Fruit fly (Drosophila melanogaster) whole organism, embryonic: ENCODE results near the gene CG9302.

Experiments used
- Abd-B ChIP-seq: fragments of 200-800 bp; sonication (Bioruptor generic); optimal IDR thresholded peaks from 2 replicates; lab custom pipeline; 2018; ENCODE audit warnings: missing biosample characterization, mild to moderate bottlenecking, missing genetic modification characterization, moderate library complexity
- Asciz ChIP-seq: fragments of 200-800 bp; sonication (Bioruptor generic); optimal IDR thresholded peaks from 2 replicates; lab custom pipeline; 2017; ENCODE audit warnings: missing biosample characterization, mild to moderate bottlenecking, missing genetic modification characterization, missing genetic modification reagents
- Atf3 ChIP-seq: fragments of 200-800 bp; sonication (Bioruptor generic); optimal IDR thresholded peaks from 3 replicates; lab custom pipeline; 2016; ENCODE audit warnings: missing biosample characterization, missing genetic modification characterization
- B-H2 ChIP-seq: fragments of 200-800 bp; sonication (Bioruptor generic); optimal IDR thresholded peaks from 2 replicates; lab custom pipeline; 2018; ENCODE audit warnings: missing biosample characterization, mild to moderate bottlenecking, missing genetic modification characterization
- CG10565 ChIP-seq: fragments of 200-800 bp; sonication (Bioruptor generic); optimal IDR thresholded peaks from 3 replicates; lab custom pipeline; 2016; ENCODE audit warnings: missing biosample characterization, mild to moderate bottlenecking, missing genetic modification characterization
- CG10979 ChIP-seq: fragments of 200-800 bp; sonication (Bioruptor generic); optimal IDR thresholded peaks from 2 replicates; lab custom pipeline; 2018; ENCODE audit warnings: missing biosample characterization, mild to moderate bottlenecking, missing genetic modification characterization, moderate library complexity
- CG12219 ChIP-seq: fragments of 200-800 bp; sonication (Bioruptor generic); optimal IDR thresholded peaks from 3 replicates; lab custom pipeline; 2018; ENCODE audit warnings: missing biosample characterization, mild to moderate bottlenecking, missing genetic modification characterization
- CG12299 ChIP-seq: fragments of 200-800 bp; sonication (Bioruptor generic); optimal IDR thresholded peaks from 2 replicates; lab custom pipeline; 2018; ENCODE audit warnings: missing biosample characterization, mild to moderate bottlenecking, missing genetic modification characterization
- CG13624 ChIP-seq: fragments of 200-800 bp; sonication (Bioruptor generic); optimal IDR thresholded peaks from 2 replicates; lab custom pipeline; 2016; ENCODE audit warnings: missing biosample characterization, missing genetic modification characterization
- CG13894 ChIP-seq: fragments of 200-800 bp; sonication (Bioruptor generic); optimal IDR thresholded peaks from 3 replicates; lab custom pipeline; 2018; ENCODE audit warnings: missing biosample characterization, mild to moderate bottlenecking, missing genetic modification characterization, moderate library complexity
- CG15514 ChIP-seq: fragments of 200-800 bp; sonication (Bioruptor generic); optimal IDR thresholded peaks from 3 replicates; lab custom pipeline; 2017; ENCODE audit warnings: missing biosample characterization, missing genetic modification characterization, mild to moderate bottlenecking, moderate library complexity, missing genetic modification reagents
- CG16779 ChIP-seq: fragments of 200-800 bp; sonication (Bioruptor generic); IDR thresholded peaks from 2 replicates; pipeline ENCODE4 v1.3.6; 2022; ENCODE audit warnings: missing biosample characterization, missing genetic modification characterization
- CG17186 ChIP-seq: fragments of 200-800 bp; sonication (Bioruptor generic); optimal IDR thresholded peaks from 3 replicates; lab custom pipeline; 2017; ENCODE audit warnings: missing biosample characterization, missing genetic modification reagents, missing genetic modification characterization
- CG1792 ChIP-seq: fragments of 200-800 bp; sonication (Bioruptor generic); optimal IDR thresholded peaks from 2 replicates; lab custom pipeline; 2016; ENCODE audit warnings: missing biosample characterization, missing genetic modification characterization
- CG18764 ChIP-seq: fragments of 200-800 bp; sonication (Bioruptor generic); optimal IDR thresholded peaks from 3 replicates; lab custom pipeline; 2016; ENCODE audit warnings: missing biosample characterization, missing genetic modification characterization
- CG2199 ChIP-seq: fragments of 200-800 bp; sonication (Bioruptor generic); IDR thresholded peaks from 3 replicates; pipeline ENCODE4 v1.3.6; 2022; ENCODE audit warnings: missing biosample characterization, missing genetic modification characterization
- CG3163 ChIP-seq: fragments of 200-800 bp; sonication (Bioruptor generic); optimal IDR thresholded peaks from 3 replicates; lab custom pipeline; 2016; ENCODE audit warnings: missing biosample characterization, missing genetic modification characterization
- CG32532 ChIP-seq: fragments of 200-800 bp; sonication (Bioruptor generic); IDR thresholded peaks from 2 replicates; pipeline ENCODE4 v1.3.6; 2022; ENCODE audit warnings: missing biosample characterization, missing genetic modification characterization
- CG34224 ChIP-seq: fragments of 200-800 bp; sonication (Bioruptor generic); IDR thresholded peaks from 3 replicates; pipeline ENCODE4 v1.3.6; 2022; ENCODE audit warnings: missing biosample characterization, missing genetic modification characterization; ENCODE audit not compliant: partially characterized antibody
- CG3838 ChIP-seq: fragments of 200-800 bp; sonication (Bioruptor generic); optimal IDR thresholded peaks from 3 replicates; lab custom pipeline; 2016; ENCODE audit warnings: missing biosample characterization, missing genetic modification characterization
- CG5953 ChIP-seq: fragments of 200-800 bp; sonication (Bioruptor generic); IDR thresholded peaks from 2 replicates; pipeline ENCODE4 v1.3.6; 2022; ENCODE audit warnings: missing biosample characterization, missing genetic modification characterization
- CG8388 ChIP-seq: fragments of 200-800 bp; sonication (Bioruptor generic); optimal IDR thresholded peaks from 2 replicates; lab custom pipeline; 2019; ENCODE audit warnings: missing biosample characterization, mild to moderate bottlenecking, missing genetic modification characterization, moderate library complexity
- E2f2 ChIP-seq: fragments of 200-800 bp; sonication (Bioruptor generic); IDR thresholded peaks from 2 replicates; pipeline ENCODE4 v1.3.6; 2022; ENCODE audit warnings: missing biosample characterization, missing genetic modification characterization
- Ets65A ChIP-seq: fragments of 200-800 bp; sonication (Bioruptor generic); peaks from one replicate; lab custom pipeline; 2016; ENCODE audit warnings: missing biosample characterization, missing genetic modification characterization
- Fer3 ChIP-seq: fragments of 200-800 bp; sonication (Bioruptor generic); optimal IDR thresholded peaks from 2 replicates; lab custom pipeline; 2018; ENCODE audit warnings: missing biosample characterization, mild to moderate bottlenecking, missing genetic modification characterization, moderate library complexity
- Hmx ChIP-seq: fragments of 200-800 bp; sonication (Bioruptor generic); optimal IDR thresholded peaks from 2 replicates; lab custom pipeline; 2016; ENCODE audit warnings: missing biosample characterization, missing genetic modification characterization
- Hr39 ChIP-seq: fragments of >200 bp; optimal IDR thresholded peaks from 2 replicates; lab custom pipeline; 2017
- Jarid2 ChIP-seq: fragments of 200-800 bp; sonication (Bioruptor generic); optimal IDR thresholded peaks from 3 replicates; lab custom pipeline; 2017; ENCODE audit warnings: mild to moderate bottlenecking, missing biosample characterization, missing genetic modification reagents, missing genetic modification characterization
- Lpt ChIP-seq: fragments of >200 bp; optimal IDR thresholded peaks from 2 replicates; lab custom pipeline; 2018; ENCODE audit warnings: missing biosample characterization, missing genetic modification characterization
- Scr ChIP-seq: fragments of 200-800 bp; sonication (Bioruptor generic); IDR thresholded peaks from 2 replicates; pipeline ENCODE4 v1.3.6; 2022; ENCODE audit warnings: missing biosample characterization, missing genetic modification characterization; ENCODE audit not compliant: partially characterized antibody
- Sin3A ChIP-seq: fragments of >200 bp; optimal IDR thresholded peaks from 2 replicates; lab custom pipeline; 2018
- Sox102F ChIP-seq: fragments of 200-800 bp; sonication (Bioruptor generic); optimal IDR thresholded peaks from 2 replicates; lab custom pipeline; 2018; ENCODE audit warnings: missing biosample characterization, mild to moderate bottlenecking, missing genetic modification characterization, moderate library complexity
- Usf ChIP-seq: fragments of 200-800 bp; sonication (Bioruptor generic); optimal IDR thresholded peaks from 2 replicates; lab custom pipeline; 2017; ENCODE audit warnings: missing genotype, missing biosample characterization, missing genetic modification characterization
- ato ChIP-seq: fragments of 200-800 bp; sonication (Bioruptor generic); IDR thresholded peaks from 2 replicates; pipeline ENCODE4 v1.3.6; 2022; ENCODE audit warnings: missing biosample characterization, missing genetic modification characterization; ENCODE audit not compliant: partially characterized antibody
- bowl ChIP-seq: fragments of 200-800 bp; sonication (Bioruptor generic); IDR thresholded peaks from 2 replicates; pipeline ENCODE4 v1.3.6; 2022; ENCODE audit warnings: missing biosample characterization, missing genetic modification characterization
- ci ChIP-seq: fragments of 200-800 bp; sonication (Bioruptor generic); IDR thresholded peaks from 3 replicates; pipeline ENCODE4 v1.3.6; 2022; ENCODE audit warnings: missing biosample characterization, missing genetic modification characterization
- corto ChIP-seq: fragments of 200-800 bp; sonication (Bioruptor generic); optimal IDR thresholded peaks from 2 replicates; lab custom pipeline; 2016; ENCODE audit warnings: missing biosample characterization, mild to moderate bottlenecking, missing genetic modification characterization, moderate library complexity
- dmrt11E ChIP-seq: fragments of 200-800 bp; sonication (Bioruptor generic); optimal IDR thresholded peaks from 3 replicates; lab custom pipeline; 2018; ENCODE audit warnings: missing biosample characterization, mild to moderate bottlenecking, missing genetic modification characterization, moderate library complexity
- ewg ChIP-seq: fragments of 200-800 bp; sonication (Bioruptor generic); optimal IDR thresholded peaks from 3 replicates; lab custom pipeline; 2017; ENCODE audit warnings: mild to moderate bottlenecking, missing biosample characterization, missing genetic modification reagents, missing genetic modification characterization
- exex ChIP-seq: fragments of 200-800 bp; sonication (Bioruptor generic); optimal IDR thresholded peaks from 4 replicates; lab custom pipeline; 2018; ENCODE audit warnings: missing biosample characterization, mild to moderate bottlenecking, missing genetic modification characterization, moderate library complexity
- fru ChIP-seq: fragments of >200 bp; optimal IDR thresholded peaks from 2 replicates; lab custom pipeline; 2017
- gfzf ChIP-seq: fragments of 200-800 bp; sonication (Bioruptor generic); optimal IDR thresholded peaks from 2 replicates; lab custom pipeline; 2016; ENCODE audit warnings: missing biosample characterization, mild to moderate bottlenecking, missing genetic modification characterization, moderate library complexity
- gsb-n ChIP-seq: fragments of 200-800 bp; sonication (Bioruptor generic); optimal IDR thresholded peaks from 3 replicates; lab custom pipeline; 2018; ENCODE audit warnings: missing biosample characterization, mild to moderate bottlenecking, missing genetic modification characterization
- hb ChIP-seq: fragments of 200-800 bp; sonication (Bioruptor generic); IDR thresholded peaks from 3 replicates; pipeline ENCODE4 v1.3.6; 2022; ENCODE audit warnings: missing biosample characterization, missing genetic modification characterization; ENCODE audit not compliant: partially characterized antibody
- jumu ChIP-seq: fragments of 200-800 bp; sonication (Bioruptor generic); optimal IDR thresholded peaks from 3 replicates; lab custom pipeline; 2016; ENCODE audit warnings: missing biosample characterization, missing genetic modification characterization
- ken ChIP-seq: fragments of 200-800 bp; sonication (Bioruptor generic); IDR thresholded peaks from 3 replicates; pipeline ENCODE4 v1.3.6; 2022; ENCODE audit warnings: missing biosample characterization, missing genetic modification characterization
- klu ChIP-seq: fragments of 200-800 bp; sonication (Bioruptor generic); IDR thresholded peaks from 2 replicates; pipeline ENCODE4 v1.3.6; 2022; ENCODE audit warnings: missing biosample characterization, missing genetic modification characterization
- lola ChIP-seq, 3 experiments: fragments of >200 bp in 2 of 3; fragments of 200-800 bp in 1 of 3; sonication (Bioruptor generic) in 1 of 3; optimal IDR thresholded peaks; 2 replicates each; lab custom pipeline; 2017 to 2019; ENCODE audit warnings: missing biosample characterization in 3 of 3, missing genetic modification characterization in 3 of 3, mild to moderate bottlenecking in 1 of 3, moderate library complexity in 1 of 3
- org-1 ChIP-seq: fragments of 200-800 bp; sonication (Bioruptor generic); optimal IDR thresholded peaks from 2 replicates; lab custom pipeline; 2017; ENCODE audit warnings: missing biosample characterization, missing genetic modification characterization
- pb ChIP-seq: fragments of 200-800 bp; sonication (Bioruptor generic); optimal IDR thresholded peaks from 3 replicates; lab custom pipeline; 2016; ENCODE audit warnings: missing biosample characterization, missing genetic modification characterization
- sens ChIP-seq: fragments of 200-800 bp; sonication (Bioruptor generic); peaks from one replicate; lab custom pipeline; 2016; ENCODE audit warnings: missing biosample characterization, missing genetic modification characterization
- slou ChIP-seq: fragments of 200-800 bp; sonication (Bioruptor generic); optimal IDR thresholded peaks from 3 replicates; lab custom pipeline; 2016; ENCODE audit warnings: missing biosample characterization, missing genetic modification characterization

The CG9302 gene

dm6 chr2L:13368940-13369339, 9.4 kb downstream of the CG9302 start, which contains the start of gene CG31855 (continued):
- TF ChIP-seq E2f2 (GFP tag; lab: Robert Waterston, UW), result peak; percentile 49; the same call in 1 of the 2 replicates
- TF ChIP-seq CG34224 (GFP tag; lab: Robert Waterston, UW), result no peak; the same call in 2 of the 3 replicates
- TF ChIP-seq CG10565 (GFP tag; lab: Kevin White, UChicago), result peak; percentile 44
- peak; percentile 89 for TF ChIP-seq ken (GFP tag; lab: Robert Waterston, UW)
- peak; percentile 71 for TF ChIP-seq Asciz (GFP tag; lab: Kevin White, UChicago)
- peak; percentile 40 for TF ChIP-seq corto (GFP tag; lab: Kevin White, UChicago)
- peak; percentile 92 for TF ChIP-seq CG13894 (tag; lab: Kevin White, UChicago)
- no peak for TF ChIP-seq Jarid2 (GFP tag; lab: Kevin White, UChicago)
- TF ChIP-seq lola (GFP tag; optimal IDR thresholded peaks at IDR 0.05; lab: Kevin White, UChicago), result peak in 1 of 3 experiments; percentile 58
- no peak for TF ChIP-seq fru (lab: Kevin White, UChicago)
- peak; percentile 73 for TF ChIP-seq CG5953 (GFP tag; lab: Robert Waterston, UW)
- TF ChIP-seq Sin3A (lab: Kevin White, UChicago), result no peak
- peak; percentile 84 for TF ChIP-seq ci (GFP tag; lab: Robert Waterston, UW)
- TF ChIP-seq CG17186 (GFP tag; lab: Kevin White, UChicago), result peak; percentile 13
- peak; percentile 90 for TF ChIP-seq CG32532 (GFP tag; lab: Robert Waterston, UW)
- TF ChIP-seq CG2199 (GFP tag; lab: Robert Waterston, UW), result no peak
- TF ChIP-seq CG16779 (GFP tag; lab: Robert Waterston, UW), result peak; percentile 86
- TF ChIP-seq Atf3 (GFP tag; lab: Kevin White, UChicago), result peak; percentile 11
- TF ChIP-seq CG13624 (GFP tag; lab: Kevin White, UChicago), result peak; percentile 79
- no peak for TF ChIP-seq hb
- TF ChIP-seq Abd-B (GFP tag; lab: Kevin White, UChicago), result peak; percentile 30
- TF ChIP-seq gsb-n (tag; lab: Kevin White, UChicago), result peak; percentile 72
- no peak for TF ChIP-seq Hr39 (lab: Kevin White, UChicago)
- TF ChIP-seq CG18764, result peak; percentile 80
- TF ChIP-seq exex (tag; lab: Kevin White, UChicago), result no peak
- TF ChIP-seq Lpt (GFP tag; lab: Kevin White, UChicago), result no peak
- peak; percentile 62 for TF ChIP-seq klu
- peak; percentile 68 for TF ChIP-seq ewg

- no peak for TF ChIP-seq CG8388 (GFP tag; lab: Kevin White, UChicago)
- TF ChIP-seq gfzf (GFP tag; lab: Kevin White, UChicago), result peak; percentile 20
- TF ChIP-seq Fer3 (tag; lab: Kevin White, UChicago), result no peak
- peak; percentile 26 for TF ChIP-seq B-H2 (GFP tag; lab: Kevin White, UChicago)
- TF ChIP-seq Ets65A (GFP tag; lab: Kevin White, UChicago), result no peak
- TF ChIP-seq CG3838, result no peak
- TF ChIP-seq jumu (GFP tag; lab: Kevin White, UChicago), result no peak
- TF ChIP-seq CG10979 (tag; lab: Kevin White, UChicago), result peak; percentile 29
- TF ChIP-seq Scr (GFP tag; lab: Robert Waterston, UW), result no peak
- TF ChIP-seq CG3163, result no peak
- TF ChIP-seq CG1792 (GFP tag; lab: Kevin White, UChicago), result no peak
- TF ChIP-seq CG12299, result no peak
- peak; percentile 54 for TF ChIP-seq CG15514
- no peak for TF ChIP-seq Sox102F (GFP tag; lab: Kevin White, UChicago)
- no peak for TF ChIP-seq Hmx (GFP tag; lab: Kevin White, UChicago)
- no peak for TF ChIP-seq dmrt11E
- no peak for TF ChIP-seq org-1 (GFP tag; lab: Kevin White, UChicago)
- TF ChIP-seq pb (GFP tag; lab: Kevin White, UChicago), result no peak
- peak; percentile 61 for TF ChIP-seq sens
- TF ChIP-seq bowl, result no peak
- no peak for TF ChIP-seq CG12219
- TF ChIP-seq ato (GFP tag; lab: Robert Waterston, UW), result no peak
- TF ChIP-seq Usf (GFP tag; lab: Kevin White, UChicago), result no peak
- TF ChIP-seq slou (GFP tag; lab: Kevin White, UChicago), result no peak
Observed at dm6 chr2L:13367378-13367777, 11.0 kb downstream of the CG9302 start, which contains the start of gene Tap42. Gene Tap42, plus strand, starts transcription at chr2L:13367617.
